Fruit fly (Drosophila melanogaster) whole organism, embryonic: ENCODE results near the gene Snm1.

Experiments used
- Blimp-1 ChIP-seq: fragments of 200-800 bp; sonication (Bioruptor generic); optimal IDR thresholded peaks from 3 replicates; lab custom pipeline; 2018; ENCODE audit warnings: missing biosample characterization, missing genetic modification characterization, mild to moderate bottlenecking, moderate library complexity, missing genetic modification reagents
- C15 ChIP-seq: fragments of 200-800 bp; sonication (Bioruptor generic); IDR thresholded peaks from 3 replicates; pipeline ENCODE4 v1.3.6; 2022; ENCODE audit warnings: missing biosample characterization, missing genetic modification characterization
- CG1024 ChIP-seq: fragments of 200-800 bp; sonication (Bioruptor generic); IDR thresholded peaks from 2 replicates; pipeline ENCODE4 v1.3.6; 2022; ENCODE audit warnings: missing biosample characterization, missing genetic modification characterization
- CG10979 ChIP-seq: fragments of 200-800 bp; sonication (Bioruptor generic); optimal IDR thresholded peaks from 2 replicates; lab custom pipeline; 2018; ENCODE audit warnings: missing biosample characterization, mild to moderate bottlenecking, missing genetic modification characterization, moderate library complexity
- CG12219 ChIP-seq: fragments of 200-800 bp; sonication (Bioruptor generic); optimal IDR thresholded peaks from 3 replicates; lab custom pipeline; 2018; ENCODE audit warnings: missing biosample characterization, mild to moderate bottlenecking, missing genetic modification characterization
- CG13296 ChIP-seq: fragments of 200-800 bp; sonication (Bioruptor generic); optimal IDR thresholded peaks from 3 replicates; lab custom pipeline; 2018; ENCODE audit warnings: missing biosample characterization, mild to moderate bottlenecking, missing genetic modification characterization
- CG15011 ChIP-seq: fragments of 200-800 bp; sonication (Bioruptor generic); optimal IDR thresholded peaks from 3 replicates; lab custom pipeline; 2018; ENCODE audit warnings: missing biosample characterization, mild to moderate bottlenecking, missing genetic modification characterization
- CG16813 ChIP-seq: fragments of 200-800 bp; sonication (Bioruptor generic); IDR thresholded peaks from 3 replicates; pipeline ENCODE4 v1.3.6; 2022; ENCODE audit warnings: missing biosample characterization, missing genetic modification characterization; ENCODE audit not compliant: partially characterized antibody
- CG17328 ChIP-seq: fragments of 200-800 bp; sonication (Bioruptor generic); IDR thresholded peaks from 2 replicates; pipeline ENCODE4 v1.3.6; 2022; ENCODE audit warnings: missing biosample characterization, missing genetic modification characterization
- CG17612 ChIP-seq: fragments of 200-800 bp; sonication (Bioruptor generic); IDR thresholded peaks from 2 replicates; pipeline ENCODE4 v1.3.6; 2022; ENCODE audit warnings: missing biosample characterization, missing genetic modification characterization
- CG18262 ChIP-seq: fragments of 200-800 bp; optimal IDR thresholded peaks from 3 replicates; lab custom pipeline; 2019; ENCODE audit warnings: missing biosample characterization, mild to moderate bottlenecking, missing genetic modification characterization, moderate library complexity
- CG18619 ChIP-seq: fragments of 200-800 bp; sonication (Bioruptor generic); optimal IDR thresholded peaks from 3 replicates; lab custom pipeline; 2017; ENCODE audit warnings: missing biosample characterization, mild to moderate bottlenecking, missing genetic modification characterization
- CG6683 ChIP-seq: fragments of 200-800 bp; sonication (Bioruptor generic); optimal IDR thresholded peaks from 2 replicates; lab custom pipeline; 2017; ENCODE audit warnings: missing biosample characterization, mild to moderate bottlenecking, missing genetic modification characterization, missing genetic modification reagents
- CG6689 ChIP-seq: fragments of 200-800 bp; sonication (Bioruptor generic); IDR thresholded peaks from 2 replicates; pipeline ENCODE4 v1.3.6; 2022; ENCODE audit warnings: missing biosample characterization, missing genetic modification characterization
- CG9932 ChIP-seq: fragments of 200-800 bp; sonication (Bioruptor generic); IDR thresholded peaks from 2 replicates; pipeline ENCODE4 v1.3.6; 2022; ENCODE audit warnings: missing biosample characterization, missing genetic modification characterization
- D ChIP-seq, 2 experiments: fragments of 200-800 bp in 1 of 2; fragments of >200 bp in 1 of 2; sonication (Bioruptor generic) in 1 of 2; optimal IDR thresholded peaks; 2 replicates in 1 of 2; 3 replicates in 1 of 2; lab custom pipeline; 2017; ENCODE audit warnings: mild to moderate bottlenecking in 1 of 2, missing biosample characterization in 1 of 2, missing genetic modification characterization in 1 of 2, missing genetic modification reagents in 1 of 2
- Dip2 ChIP-seq: fragments of 200-800 bp; sonication (Bioruptor generic); IDR thresholded peaks from 2 replicates; pipeline ENCODE4 v1.3.6; 2022; ENCODE audit warnings: missing biosample characterization, missing genetic modification characterization
- Dll ChIP-seq: fragments of 200-800 bp; sonication (Bioruptor generic); IDR thresholded peaks from 4 replicates; pipeline ENCODE4 v1.3.6; 2022; ENCODE audit warnings: missing biosample characterization, missing genetic modification characterization; ENCODE audit not compliant: partially characterized antibody
- Eip74EF ChIP-seq, 2 experiments: fragments of 200-800 bp in 1 of 2; fragments of >200 bp in 1 of 2; sonication (Bioruptor generic) in 1 of 2; optimal IDR thresholded peaks; 2 replicates each; lab custom pipeline; 2017 to 2019; ENCODE audit warnings: missing biosample characterization in 2 of 2, missing genetic modification characterization in 2 of 2, mild to moderate bottlenecking in 1 of 2, moderate library complexity in 1 of 2
- HHEX ChIP-seq: fragments of 200-800 bp; sonication (Bioruptor generic); optimal IDR thresholded peaks from 3 replicates; lab custom pipeline; 2017; ENCODE audit warnings: missing biosample characterization, mild to moderate bottlenecking, missing genetic modification characterization, missing genetic modification reagents
- HLH4C ChIP-seq: fragments of 200-800 bp; sonication (Bioruptor generic); IDR thresholded peaks from 3 replicates; pipeline ENCODE4 v1.3.6; 2022; ENCODE audit warnings: missing biosample characterization, missing genetic modification characterization; ENCODE audit not compliant: partially characterized antibody
- Max ChIP-seq: fragments of 200-800 bp; sonication (Bioruptor generic); optimal IDR thresholded peaks from 2 replicates; lab custom pipeline; 2016; ENCODE audit warnings: missing biosample characterization, mild to moderate bottlenecking, missing genetic modification characterization
- Meics ChIP-seq: fragments of 200-800 bp; sonication (Bioruptor generic); optimal IDR thresholded peaks from 2 replicates; lab custom pipeline; 2017; ENCODE audit warnings: missing biosample characterization, mild to moderate bottlenecking, missing genetic modification characterization
- Oaz ChIP-seq: fragments of 200-800 bp; sonication (Bioruptor generic); IDR thresholded peaks from 2 replicates; pipeline ENCODE4 v1.3.6; 2022; ENCODE audit warnings: missing biosample characterization, missing genetic modification characterization
- Oli ChIP-seq: fragments of 200-800 bp; sonication (Bioruptor generic); optimal IDR thresholded peaks from 2 replicates; lab custom pipeline; 2018; ENCODE audit warnings: missing biosample characterization, mild to moderate bottlenecking, missing genetic modification characterization, moderate library complexity
- Ravus ChIP-seq: fragments of 200-800 bp; sonication (Bioruptor generic); IDR thresholded peaks from 2 replicates; pipeline ENCODE4 v1.3.6; 2022; ENCODE audit warnings: missing biosample characterization, missing genetic modification characterization
- Sry-β ChIP-seq: fragments of 200-800 bp; sonication (Bioruptor generic); optimal IDR thresholded peaks from 2 replicates; lab custom pipeline; 2018; ENCODE audit warnings: missing biosample characterization, mild to moderate bottlenecking, missing genetic modification characterization, moderate library complexity
- Trl ChIP-seq, 3 experiments: fragments of >200 bp in 2 of 3; fragments of 200-800 bp in 1 of 3; sonication (Bioruptor generic) in 1 of 3; optimal IDR thresholded peaks; 2 replicates in 1 of 3; 3 replicates in 2 of 3; lab custom pipeline; 2016 to 2017; ENCODE audit warnings: missing biosample characterization in 1 of 3, missing genetic modification characterization in 1 of 3
- Vsx1 ChIP-seq: fragments of 200-800 bp; sonication (Bioruptor generic); optimal IDR thresholded peaks from 2 replicates; lab custom pipeline; 2017; ENCODE audit warnings: missing biosample characterization, mild to moderate bottlenecking, missing genetic modification characterization, missing genetic modification reagents
- aop ChIP-seq: fragments of 200-800 bp; sonication (Bioruptor generic); IDR thresholded peaks from 2 replicates; pipeline ENCODE4 v1.3.6; 2022; ENCODE audit warnings: missing biosample characterization, missing genetic modification characterization
- br ChIP-seq: fragments of >200 bp; optimal IDR thresholded peaks from 2 replicates; lab custom pipeline; 2017
- cg ChIP-seq: fragments of 200-800 bp; sonication (Bioruptor generic); optimal IDR thresholded peaks from 3 replicates; lab custom pipeline; 2019; ENCODE audit warnings: missing biosample characterization, mild to moderate bottlenecking, missing genetic modification characterization, moderate library complexity
- dimm ChIP-seq: fragments of 200-800 bp; sonication (Bioruptor generic); IDR thresholded peaks from 2 replicates; pipeline ENCODE4 v1.3.6; 2022; ENCODE audit warnings: missing biosample characterization, missing genetic modification characterization
- esg ChIP-seq: fragments of 200-800 bp; sonication (Bioruptor generic); conservative IDR thresholded peaks from 2 replicates; pipeline ENCODE4 v1.3.6; 2022; ENCODE audit warnings: missing biosample characterization, missing genetic modification characterization
- exex ChIP-seq: fragments of 200-800 bp; sonication (Bioruptor generic); optimal IDR thresholded peaks from 4 replicates; lab custom pipeline; 2018; ENCODE audit warnings: missing biosample characterization, mild to moderate bottlenecking, missing genetic modification characterization, moderate library complexity
- gfzf ChIP-seq: fragments of 200-800 bp; sonication (Bioruptor generic); optimal IDR thresholded peaks from 2 replicates; lab custom pipeline; 2016; ENCODE audit warnings: missing biosample characterization, mild to moderate bottlenecking, missing genetic modification characterization, moderate library complexity
- gt ChIP-seq: fragments of 200-800 bp; sonication (Bioruptor generic); IDR thresholded peaks from 2 replicates; pipeline ENCODE4 v1.3.6; 2022; ENCODE audit warnings: missing biosample characterization, missing genetic modification characterization
- knrl ChIP-seq: fragments of 200-800 bp; sonication (Bioruptor generic); IDR thresholded peaks from 3 replicates; pipeline ENCODE4 v1.3.6; 2022; ENCODE audit warnings: missing biosample characterization, missing genetic modification characterization; ENCODE audit not compliant: partially characterized antibody
- lmd ChIP-seq: fragments of 200-800 bp; sonication (Bioruptor generic); IDR thresholded peaks from 2 replicates; pipeline ENCODE4 v1.3.6; 2022; ENCODE audit warnings: missing biosample characterization, missing genetic modification characterization
- nerfin-2 ChIP-seq: fragments of 200-800 bp; sonication (Bioruptor generic); IDR thresholded peaks from 2 replicates; pipeline ENCODE4 v1.3.6; 2022; ENCODE audit warnings: missing biosample characterization, missing genetic modification characterization; ENCODE audit not compliant: partially characterized antibody
- pho ChIP-seq: fragments of 200-800 bp; sonication (Bioruptor generic); optimal IDR thresholded peaks from 2 replicates; lab custom pipeline; 2016; ENCODE audit warnings: missing biosample characterization, missing genetic modification characterization
- salm ChIP-seq: fragments of 200-800 bp; sonication (Bioruptor generic); optimal IDR thresholded peaks from 2 replicates; lab custom pipeline; 2018; ENCODE audit warnings: missing biosample characterization, mild to moderate bottlenecking, missing genetic modification characterization
- sd ChIP-seq: fragments of 200-800 bp; sonication (Bioruptor generic); optimal IDR thresholded peaks from 3 replicates; lab custom pipeline; 2018; ENCODE audit warnings: missing biosample characterization, mild to moderate bottlenecking, missing genetic modification characterization, moderate library complexity
- shn ChIP-seq: fragments of 200-800 bp; sonication (Bioruptor generic); optimal IDR thresholded peaks from 3 replicates; lab custom pipeline; 2016; ENCODE audit warnings: missing biosample characterization, missing genetic modification characterization
- sqz ChIP-seq: fragments of 200-800 bp; sonication (Bioruptor generic); optimal IDR thresholded peaks from 3 replicates; lab custom pipeline; 2018; ENCODE audit warnings: missing biosample characterization, mild to moderate bottlenecking, missing genetic modification characterization
- sr ChIP-seq: fragments of 200-800 bp; sonication (Bioruptor generic); IDR thresholded peaks from 3 replicates; pipeline ENCODE4 v1.3.6; 2022; ENCODE audit warnings: missing biosample characterization, missing genetic modification characterization
- stwl ChIP-seq: fragments of 200-800 bp; sonication (Bioruptor generic); optimal IDR thresholded peaks from 3 replicates; lab custom pipeline; 2018; ENCODE audit warnings: missing biosample characterization, mild to moderate bottlenecking, missing genetic modification characterization, moderate library complexity
- trh ChIP-seq: fragments of 200-800 bp; sonication (Bioruptor generic); optimal IDR thresholded peaks from 2 replicates; lab custom pipeline; 2016; ENCODE audit warnings: missing biosample characterization, missing genetic modification characterization

Snm1 gene

dm6 chr3R:5565623-5566022 is 10.7 kb downstream of the Snm1 start (continued):
- TF ChIP-seq CG6689 (GFP tag; lab: Robert Waterston, UW) (peak; percentile 85), trh (GFP tag; lab: Kevin White, UChicago) (peak; percentile 39), Dip2 (GFP tag; lab: Robert Waterston, UW) (no peak), CG18262 (tag; lab: Kevin White, UChicago) (peak; percentile 72)

- no peak for TF ChIP-seq br (lab: Kevin White, UChicago)
- no peak for TF ChIP-seq CG17612 (GFP tag; lab: Robert Waterston, UW)
- no peak for TF ChIP-seq shn
- peak; percentile 63 for TF ChIP-seq lmd
- no peak for TF ChIP-seq Ravus (GFP tag; lab: Robert Waterston, UW)
- TF ChIP-seq CG10979 (tag; lab: Kevin White, UChicago): peak; percentile 58
- peak; percentile 16 for TF ChIP-seq salm (tag; lab: Kevin White, UChicago)
- TF ChIP-seq sd (tag; lab: Kevin White, UChicago): no peak
- peak; percentile 88 for TF ChIP-seq Dll
- TF ChIP-seq esg: peak; percentile 71
- TF ChIP-seq stwl (tag; lab: Kevin White, UChicago): peak; percentile 87
- no peak for TF ChIP-seq CG15011
- peak; percentile 19 for TF ChIP-seq Oli (tag; lab: Kevin White, UChicago)
- peak; percentile 43 for TF ChIP-seq pho (GFP tag; lab: Kevin White, UChicago)
- TF ChIP-seq dimm (GFP tag; lab: Robert Waterston, UW): no peak
- TF ChIP-seq aop (GFP tag; lab: Robert Waterston, UW): no peak
- peak; percentile 49; the same call in 1 of the 2 replicates for TF ChIP-seq Oaz
- TF ChIP-seq gfzf (GFP tag; lab: Kevin White, UChicago): peak; percentile 92
- TF ChIP-seq gt (GFP tag; lab: Robert Waterston, UW): no peak
- peak; percentile 2 for TF ChIP-seq cg
- peak; percentile 44 for TF ChIP-seq Meics (GFP tag; lab: Kevin White, UChicago)
- peak; percentile 49 for TF ChIP-seq CG17328 (GFP tag; lab: Robert Waterston, UW)
- TF ChIP-seq Eip74EF (GFP tag; optimal IDR thresholded peaks at IDR 0.05; lab: Kevin White, UChicago): no peak
- peak; percentile 60 for TF ChIP-seq Blimp-1
- peak; percentile 83 for TF ChIP-seq CG16813 (GFP tag; lab: Robert Waterston, UW)
- TF ChIP-seq HHEX (GFP tag; lab: Kevin White, UChicago): peak; percentile 27
- TF ChIP-seq sr: no peak
- no peak for TF ChIP-seq Vsx1 (GFP tag; lab: Kevin White, UChicago)
- peak; percentile 32 for TF ChIP-seq Sry-β (GFP tag; lab: Kevin White, UChicago)
- peak; percentile 82 for TF ChIP-seq CG1024 (GFP tag; lab: Robert Waterston, UW)
- peak; percentile 23 for TF ChIP-seq CG13296 (GFP tag; lab: Kevin White, UChicago)
- TF ChIP-seq sqz (GFP tag; lab: Kevin White, UChicago): no peak
- TF ChIP-seq C15 (GFP tag; lab: Robert Waterston, UW): no peak
- TF ChIP-seq HLH4C (GFP tag; lab: Robert Waterston, UW): peak; percentile 65
- TF ChIP-seq CG12219 (GFP tag; lab: Kevin White, UChicago): no peak
- peak; percentile 83 for TF ChIP-seq CG9932 (GFP tag; lab: Robert Waterston, UW)
- TF ChIP-seq Trl (optimal IDR thresholded peaks at IDR 0.05; lab: Kevin White, UChicago): no peak
- TF ChIP-seq Trl (GFP tag; optimal IDR thresholded peaks at IDR 0.05; lab: Kevin White, UChicago): no peak
- TF ChIP-seq nerfin-2 (GFP tag; lab: Robert Waterston, UW): 0 out of 2 replicates have a peak, but pooled peaks have one; percentile 30
- peak; percentile 19 for TF ChIP-seq exex
- no peak for TF ChIP-seq D (optimal IDR thresholded peaks at IDR 0.05; lab: Kevin White, UChicago)
- no peak for TF ChIP-seq D (GFP tag; optimal IDR thresholded peaks at IDR 0.05; lab: Kevin White, UChicago)
- TF ChIP-seq CG18619 (GFP tag; lab: Kevin White, UChicago): peak; percentile 12
- TF ChIP-seq Max (GFP tag; lab: Kevin White, UChicago): peak; percentile 66
- peak; percentile 8 for TF ChIP-seq CG6683 (GFP tag; lab: Kevin White, UChicago)
- TF ChIP-seq knrl (GFP tag; lab: Robert Waterston, UW): peak; percentile 84
These were observed 13.7 kb downstream of the Snm1 start, which contains the start of the genes CG2931 and Rheb for dm6 chr3R:5568590-5568989. Gene CG2931 (minus strand): TSS chr3R:5568615. Gene Rheb (plus strand): TSS chr3R:5568921.
